Fruit fly (Drosophila melanogaster) whole organism, embryonic: ENCODE data around the gene Rim2.

Experiments
- Ada2b ChIP-seq: fragments of 200-800 bp; sonication (Bioruptor generic); IDR thresholded peaks from 2 replicates; pipeline ENCODE4 v1.3.6; 2022; ENCODE audit warnings: missing biosample characterization, missing genetic modification characterization
- Atf3 ChIP-seq: fragments of 200-800 bp; sonication (Bioruptor generic); optimal IDR thresholded peaks from 3 replicates; lab custom pipeline; 2016; ENCODE audit warnings: missing biosample characterization, missing genetic modification characterization
- Atf6 ChIP-seq: fragments of 200-800 bp; sonication (Bioruptor generic); IDR thresholded peaks from 2 replicates; pipeline ENCODE4 v1.3.6; 2022; ENCODE audit warnings: missing biosample characterization, missing genetic modification characterization
- C15 ChIP-seq: fragments of 200-800 bp; sonication (Bioruptor generic); IDR thresholded peaks from 3 replicates; pipeline ENCODE4 v1.3.6; 2022; ENCODE audit warnings: missing biosample characterization, missing genetic modification characterization
- CG10654 ChIP-seq: fragments of 200-800 bp; sonication (Bioruptor generic); optimal IDR thresholded peaks from 2 replicates; lab custom pipeline; 2016; ENCODE audit warnings: missing biosample characterization, missing genetic modification characterization
- CG11398 ChIP-seq: fragments of 200-800 bp; sonication (Bioruptor generic); optimal IDR thresholded peaks from 2 replicates; lab custom pipeline; 2016; ENCODE audit warnings: missing biosample characterization, missing genetic modification characterization
- CG12236 ChIP-seq: fragments of 200-800 bp; sonication (Bioruptor generic); optimal IDR thresholded peaks from 2 replicates; lab custom pipeline; 2016; ENCODE audit warnings: missing biosample characterization, missing genetic modification characterization
- CG12299 ChIP-seq: fragments of 200-800 bp; sonication (Bioruptor generic); optimal IDR thresholded peaks from 2 replicates; lab custom pipeline; 2018; ENCODE audit warnings: missing biosample characterization, mild to moderate bottlenecking, missing genetic modification characterization
- CG1233 ChIP-seq: fragments of 200-800 bp; sonication (Bioruptor generic); optimal IDR thresholded peaks from 4 replicates; lab custom pipeline; 2018; ENCODE audit warnings: missing biosample characterization, mild to moderate bottlenecking, missing genetic modification characterization
- CG12744 ChIP-seq: fragments of 200-800 bp; sonication (Bioruptor generic); optimal IDR thresholded peaks from 2 replicates; lab custom pipeline; 2016; ENCODE audit warnings: missing biosample characterization, missing genetic modification characterization
- CG15011 ChIP-seq: fragments of 200-800 bp; sonication (Bioruptor generic); optimal IDR thresholded peaks from 3 replicates; lab custom pipeline; 2018; ENCODE audit warnings: missing biosample characterization, mild to moderate bottlenecking, missing genetic modification characterization
- CG16815 ChIP-seq: fragments of 200-800 bp; sonication (Bioruptor generic); optimal IDR thresholded peaks from 3 replicates; lab custom pipeline; 2017; ENCODE audit warnings: missing biosample characterization, mild to moderate bottlenecking, missing genetic modification characterization
- CG17385 ChIP-seq: fragments of 200-800 bp; sonication (Bioruptor generic); optimal IDR thresholded peaks from 3 replicates; lab custom pipeline; 2018; ENCODE audit warnings: missing biosample characterization, mild to moderate bottlenecking, missing genetic modification characterization
- CG2712 ChIP-seq: fragments of 200-800 bp; optimal IDR thresholded peaks from 3 replicates; lab custom pipeline; 2019; ENCODE audit warnings: missing biosample characterization, mild to moderate bottlenecking, missing genetic modification characterization, moderate library complexity
- CG33213 ChIP-seq: fragments of 200-800 bp; sonication (Bioruptor generic); optimal IDR thresholded peaks from 3 replicates; lab custom pipeline; 2016; ENCODE audit warnings: missing biosample characterization, missing genetic modification characterization
- CG7271 ChIP-seq: fragments of 200-800 bp; sonication (Bioruptor generic); optimal IDR thresholded peaks from 2 replicates; lab custom pipeline; 2018; ENCODE audit warnings: missing biosample characterization, mild to moderate bottlenecking, missing genetic modification characterization, moderate library complexity
- CG7987 ChIP-seq: fragments of 200-800 bp; sonication (Bioruptor generic); optimal IDR thresholded peaks from 2 replicates; lab custom pipeline; 2018; ENCODE audit warnings: missing biosample characterization, mild to moderate bottlenecking, missing genetic modification characterization, moderate library complexity
- CG8089 ChIP-seq: fragments of 200-800 bp; sonication (Bioruptor generic); optimal IDR thresholded peaks from 3 replicates; lab custom pipeline; 2016; ENCODE audit warnings: missing biosample characterization, missing genetic modification characterization
- CG8359 ChIP-seq: fragments of 200-800 bp; sonication (Bioruptor generic); optimal IDR thresholded peaks from 2 replicates; lab custom pipeline; 2017; ENCODE audit warnings: missing biosample characterization, mild to moderate bottlenecking, missing genetic modification characterization, borderline replicate concordance
- CG8388 ChIP-seq: fragments of 200-800 bp; sonication (Bioruptor generic); optimal IDR thresholded peaks from 2 replicates; lab custom pipeline; 2019; ENCODE audit warnings: missing biosample characterization, mild to moderate bottlenecking, missing genetic modification characterization, moderate library complexity
- D ChIP-seq, 2 experiments: fragments of 200-800 bp in 1 of 2; fragments of >200 bp in 1 of 2; sonication (Bioruptor generic) in 1 of 2; optimal IDR thresholded peaks; 2 replicates in 1 of 2; 3 replicates in 1 of 2; lab custom pipeline; 2017; ENCODE audit warnings: mild to moderate bottlenecking in 1 of 2, missing biosample characterization in 1 of 2, missing genetic modification characterization in 1 of 2, missing genetic modification reagents in 1 of 2
- Doc2 ChIP-seq: fragments of 200-800 bp; sonication (Bioruptor generic); IDR thresholded peaks from 2 replicates; pipeline ENCODE4 v1.3.6; 2022; ENCODE audit warnings: missing biosample characterization, missing genetic modification characterization
- Doc3 ChIP-seq: fragments of 200-800 bp; sonication (Bioruptor generic); IDR thresholded peaks from 3 replicates; pipeline ENCODE4 v1.3.6; 2022; ENCODE audit warnings: missing biosample characterization, missing genetic modification characterization; ENCODE audit not compliant: partially characterized antibody
- Dp ChIP-seq: fragments of 200-800 bp; sonication (Bioruptor generic); optimal IDR thresholded peaks from 2 replicates; lab custom pipeline; 2018; ENCODE audit warnings: missing biosample characterization, mild to moderate bottlenecking, missing genetic modification characterization, moderate library complexity
- E2f1 ChIP-seq: fragments of 200-800 bp; sonication (Bioruptor generic); IDR thresholded peaks from 2 replicates; pipeline ENCODE4 v1.3.6; 2022; ENCODE audit warnings: missing biosample characterization, missing genetic modification characterization
- Ets65A ChIP-seq: fragments of 200-800 bp; sonication (Bioruptor generic); peaks from one replicate; lab custom pipeline; 2016; ENCODE audit warnings: missing biosample characterization, missing genetic modification characterization
- Lpt ChIP-seq: fragments of >200 bp; optimal IDR thresholded peaks from 2 replicates; lab custom pipeline; 2018; ENCODE audit warnings: missing biosample characterization, missing genetic modification characterization
- MTF-1 ChIP-seq: fragments of 200-800 bp; sonication (Bioruptor generic); optimal IDR thresholded peaks from 2 replicates; lab custom pipeline; 2018; ENCODE audit warnings: missing biosample characterization, mild to moderate bottlenecking, missing genetic modification characterization, borderline replicate concordance
- Max ChIP-seq: fragments of 200-800 bp; sonication (Bioruptor generic); optimal IDR thresholded peaks from 2 replicates; lab custom pipeline; 2016; ENCODE audit warnings: missing biosample characterization, mild to moderate bottlenecking, missing genetic modification characterization
- Med ChIP-seq: fragments of 200-800 bp; sonication (Bioruptor generic); peaks from one replicate; lab custom pipeline; 2016; ENCODE audit warnings: missing biosample characterization, missing genetic modification characterization, mild to moderate bottlenecking, inconsistent platforms, moderate library complexity
- Rfx ChIP-seq: fragments of 200-800 bp; sonication (Bioruptor generic); IDR thresholded peaks from 2 replicates; pipeline ENCODE4 v1.3.6; 2022; ENCODE audit warnings: missing biosample characterization, missing genetic modification characterization
- Scr ChIP-seq: fragments of 200-800 bp; sonication (Bioruptor generic); IDR thresholded peaks from 2 replicates; pipeline ENCODE4 v1.3.6; 2022; ENCODE audit warnings: missing biosample characterization, missing genetic modification characterization; ENCODE audit not compliant: partially characterized antibody
- Stat92E ChIP-seq, 3 experiments: fragments of >200 bp in 2 of 3; fragments of 200-800 bp in 1 of 3; sonication (Bioruptor generic) in 1 of 3; optimal IDR thresholded peaks; 2 replicates each; lab custom pipeline; 2017 to 2019; ENCODE audit warnings: missing biosample characterization in 3 of 3, missing genetic modification characterization in 3 of 3, mild to moderate bottlenecking in 1 of 3, moderate library complexity in 1 of 3
- TFAM ChIP-seq: fragments of 200-800 bp; sonication (Bioruptor generic); optimal IDR thresholded peaks from 2 replicates; lab custom pipeline; 2017; ENCODE audit warnings: missing biosample characterization, missing genetic modification characterization, inconsistent platforms
- amos ChIP-seq: fragments of 200-800 bp; sonication (Bioruptor generic); IDR thresholded peaks from 2 replicates; pipeline ENCODE4 v1.3.6; 2022; ENCODE audit warnings: missing biosample characterization, missing genetic modification characterization; ENCODE audit not compliant: partially characterized antibody
- cg ChIP-seq: fragments of 200-800 bp; sonication (Bioruptor generic); optimal IDR thresholded peaks from 3 replicates; lab custom pipeline; 2019; ENCODE audit warnings: missing biosample characterization, mild to moderate bottlenecking, missing genetic modification characterization, moderate library complexity
- danr ChIP-seq: fragments of 200-800 bp; sonication (Bioruptor generic); IDR thresholded peaks from 2 replicates; pipeline ENCODE4 v1.3.6; 2022; ENCODE audit warnings: missing biosample characterization, missing genetic modification characterization
- dm ChIP-seq: fragments of 200-800 bp; sonication (Bioruptor generic); optimal IDR thresholded peaks from 3 replicates; lab custom pipeline; 2016; ENCODE audit warnings: missing biosample characterization, missing genetic modification characterization
- emc ChIP-seq: fragments of 200-800 bp; sonication (Bioruptor generic); optimal IDR thresholded peaks from 2 replicates; lab custom pipeline; 2016; ENCODE audit warnings: missing biosample characterization, missing genetic modification characterization
- her ChIP-seq: fragments of 200-800 bp; sonication (Bioruptor generic); optimal IDR thresholded peaks from 2 replicates; lab custom pipeline; 2016; ENCODE audit warnings: missing biosample characterization, missing genetic modification characterization
- jing ChIP-seq: fragments of 200-800 bp; sonication (Bioruptor generic); optimal IDR thresholded peaks from 2 replicates; lab custom pipeline; 2018; ENCODE audit warnings: missing biosample characterization, mild to moderate bottlenecking, missing genetic modification characterization
- klu ChIP-seq: fragments of 200-800 bp; sonication (Bioruptor generic); IDR thresholded peaks from 2 replicates; pipeline ENCODE4 v1.3.6; 2022; ENCODE audit warnings: missing biosample characterization, missing genetic modification characterization
- prd ChIP-seq, 3 experiments: fragments of >200 bp in 2 of 3; fragments of 200-800 bp in 1 of 3; sonication (Bioruptor generic) in 1 of 3; optimal IDR thresholded peaks in 2 of 3; IDR thresholded peaks in 1 of 3; 2 replicates in 2 of 3; 3 replicates in 1 of 3; pipeline versions ENCODE4 v1.3.6 to Lab custom; 2017 to 2022; ENCODE audit warnings: missing biosample characterization in 1 of 3, missing genetic modification characterization in 1 of 3
- pzg ChIP-seq: fragments of 200-800 bp; sonication (Bioruptor generic); optimal IDR thresholded peaks from 3 replicates; lab custom pipeline; 2018; ENCODE audit warnings: missing biosample characterization, mild to moderate bottlenecking, missing genetic modification characterization, moderate library complexity
- row ChIP-seq: fragments of 200-800 bp; sonication (Bioruptor generic); IDR thresholded peaks from 3 replicates; pipeline ENCODE4 v1.3.6; 2022; ENCODE audit warnings: missing biosample characterization, missing genetic modification characterization
- scrt ChIP-seq: fragments of 200-800 bp; sonication (Bioruptor generic); optimal IDR thresholded peaks from 2 replicates; lab custom pipeline; 2018; ENCODE audit warnings: missing biosample characterization, mild to moderate bottlenecking, missing genetic modification characterization, moderate library complexity
- seq ChIP-seq: fragments of 200-800 bp; sonication (Bioruptor generic); IDR thresholded peaks from 2 replicates; pipeline ENCODE4 v1.3.6; 2022; ENCODE audit warnings: missing biosample characterization, missing genetic modification characterization
- twi ChIP-seq: fragments of 200-800 bp; optimal IDR thresholded peaks from 2 replicates; lab custom pipeline; 2019; ENCODE audit warnings: missing biosample characterization, mild to moderate bottlenecking, missing genetic modification characterization, moderate library complexity
- z ChIP-seq: fragments of 200-800 bp; sonication (Bioruptor generic); IDR thresholded peaks from 3 replicates; pipeline ENCODE4 v1.3.6; 2022; ENCODE audit warnings: missing biosample characterization, missing genetic modification characterization
- zen2 ChIP-seq: fragments of 200-800 bp; sonication (Bioruptor generic); IDR thresholded peaks from 3 replicates; pipeline ENCODE4 v1.3.6; 2022; ENCODE audit warnings: missing biosample characterization, missing genetic modification characterization; ENCODE audit not compliant: partially characterized antibody

The Rim2 gene

DNA sequence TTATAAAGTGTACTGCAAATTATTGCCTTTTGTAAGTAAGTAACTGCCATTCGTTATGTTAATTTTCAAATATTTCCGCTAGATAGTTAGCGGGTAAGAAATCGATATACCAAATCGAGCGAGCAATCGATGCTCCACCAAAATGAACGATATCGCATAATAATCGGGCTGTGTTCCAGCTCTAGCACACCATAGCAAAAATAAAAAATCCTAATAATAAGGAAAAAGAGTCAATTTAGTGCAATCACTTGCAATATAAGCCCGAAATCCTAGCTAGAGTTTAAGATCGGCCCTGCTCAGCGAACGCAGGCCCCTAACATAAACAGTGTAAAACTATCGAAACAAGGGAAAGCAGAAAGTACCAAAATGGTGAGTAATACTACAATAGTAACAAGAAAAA is 19.4 kb downstream of the Rim2 start, which contains the start of gene cpb (continued):
- no peak for TF ChIP-seq danr (GFP tag; lab: Robert Waterston, UW)
- peak; percentile 54 for TF ChIP-seq CG12299 (tag; lab: Kevin White, UChicago)
- peak; percentile 88; the same call in 2 of the 3 replicates for TF ChIP-seq zen2 (GFP tag; lab: Robert Waterston, UW)
- peak; percentile 86 for TF ChIP-seq Dp (GFP tag; lab: Kevin White, UChicago)
- TF ChIP-seq Max = no peak
- TF ChIP-seq CG15011 (GFP tag; lab: Kevin White, UChicago) = no peak
- no peak for TF ChIP-seq twi (tag; lab: Kevin White, UChicago)
- TF ChIP-seq Rfx (GFP tag; lab: Robert Waterston, UW) = no peak
- TF ChIP-seq D (optimal IDR thresholded peaks at IDR 0.05; lab: Kevin White, UChicago) = no peak
- TF ChIP-seq D (GFP tag; optimal IDR thresholded peaks at IDR 0.05; lab: Kevin White, UChicago) = no peak
- no peak for TF ChIP-seq Ada2b (GFP tag; lab: Robert Waterston, UW)
- TF ChIP-seq amos (GFP tag; lab: Robert Waterston, UW) = peak; percentile 93; the same call in 1 of the 2 replicates
- no peak for TF ChIP-seq CG8359
- TF ChIP-seq Scr (GFP tag; lab: Robert Waterston, UW) = peak; percentile 88
- TF ChIP-seq Ets65A = no peak
- no peak for TF ChIP-seq Doc2 (GFP tag; lab: Robert Waterston, UW)
- TF ChIP-seq cg (GFP tag; lab: Kevin White, UChicago) = no peak
- no peak for TF ChIP-seq CG7271 (tag; lab: Kevin White, UChicago)
- TF ChIP-seq C15 (GFP tag; lab: Robert Waterston, UW) = no peak
- no peak for TF ChIP-seq emc (GFP tag; lab: Kevin White, UChicago)
- TF ChIP-seq Lpt (GFP tag; lab: Kevin White, UChicago) = no peak
- no peak for TF ChIP-seq Stat92E (GFP tag; optimal IDR thresholded peaks at IDR 0.05; lab: Kevin White, UChicago)
- no peak for TF ChIP-seq her (GFP tag; lab: Kevin White, UChicago)
- TF ChIP-seq CG8388 (GFP tag; lab: Kevin White, UChicago) = no peak
- TF ChIP-seq pzg = peak; percentile 62
- TF ChIP-seq CG11398 (GFP tag; lab: Kevin White, UChicago) = no peak
- no peak for TF ChIP-seq z (GFP tag; lab: Robert Waterston, UW)
- TF ChIP-seq CG17385 (GFP tag; lab: Kevin White, UChicago) = no peak
- TF ChIP-seq prd (optimal IDR thresholded peaks at IDR 0.05; lab: Kevin White, UChicago) = no peak
- no peak for TF ChIP-seq prd (GFP tag; IDR thresholded peaks at IDR 0.05; lab: Robert Waterston, UW)
- no peak for TF ChIP-seq CG12236 (GFP tag; lab: Kevin White, UChicago)
- TF ChIP-seq CG16815 (GFP tag; lab: Kevin White, UChicago) = no peak
- no peak for TF ChIP-seq TFAM (GFP tag; lab: Kevin White, UChicago)
- peak; percentile 34 for TF ChIP-seq CG2712 (tag; lab: Kevin White, UChicago)
- no peak for TF ChIP-seq CG10654
- no peak for TF ChIP-seq Atf6 (GFP tag; lab: Robert Waterston, UW)
- no peak for TF ChIP-seq CG7987 (GFP tag; lab: Kevin White, UChicago)
- no peak for TF ChIP-seq CG12744 (GFP tag; lab: Kevin White, UChicago)
- no peak for TF ChIP-seq dm (GFP tag; lab: Kevin White, UChicago)
- TF ChIP-seq CG33213 (GFP tag; lab: Kevin White, UChicago) = no peak
- TF ChIP-seq scrt (GFP tag; lab: Kevin White, UChicago) = no peak
- no peak for TF ChIP-seq seq (GFP tag; lab: Robert Waterston, UW)
- TF ChIP-seq MTF-1 = no peak
- TF ChIP-seq jing (GFP tag; lab: Kevin White, UChicago) = no peak
- peak; percentile 83 for TF ChIP-seq Doc3 (GFP tag; lab: Robert Waterston, UW)
- TF ChIP-seq row = no peak; the same call in 2 of the 3 replicates
- no peak for TF ChIP-seq E2f1 (GFP tag; lab: Robert Waterston, UW)
- TF ChIP-seq CG1233 (GFP tag; lab: Kevin White, UChicago) = no peak
- no peak for TF ChIP-seq klu (GFP tag; lab: Robert Waterston, UW)
- no peak for TF ChIP-seq Med (GFP tag; lab: Kevin White, UChicago)
- no peak for TF ChIP-seq Atf3 (GFP tag; lab: Kevin White, UChicago)
- no peak for TF ChIP-seq CG8089 (GFP tag; lab: Kevin White, UChicago)
